Worm (Caenorhabditis elegans) whole organism, midembryonic: ENCODE measurements around the gene nfu-1.

Experiments used
- flt-1 ChIP-seq: fragments of 200-800 bp; sonication (Bioruptor generic); IDR thresholded peaks from 2 replicates; pipeline ENCODE4 v1.3.6; 2022; ENCODE audit warnings: missing genetic modification characterization, missing compliant biosample characterization
- klf-2 ChIP-seq: fragments of 200-800 bp; sonication (Bioruptor generic); conservative IDR thresholded peaks from 2 replicates; pipeline ENCODE4 v1.3.6; 2022; ENCODE audit warnings: missing genetic modification reagents, missing genetic modification characterization, missing compliant biosample characterization
- med-1 ChIP-seq: sonication (generic microtip); optimal IDR thresholded peaks from 2 replicates; lab custom pipeline; 2017; ENCODE audit warnings: missing genetic modification characterization, mild to moderate bottlenecking, missing compliant biosample characterization, antibody characterized with exemption, missing genetic modification reagents; ENCODE audit not compliant: insufficient read depth
- ref-1 ChIP-seq: fragments of 200-800 bp; sonication (Bioruptor generic); conservative IDR thresholded peaks from 2 replicates; pipeline ENCODE4 v1.3.6; 2022; ENCODE audit warnings: missing genetic modification reagents, missing genetic modification characterization, missing compliant biosample characterization
- ztf-23 ChIP-seq: fragments of 200-800 bp; sonication (Bioruptor generic); IDR thresholded peaks from 2 replicates; pipeline ENCODE4 v1.3.6; 2022; ENCODE audit warnings: missing genetic modification reagents, missing genetic modification characterization, missing compliant biosample characterization
- ztf-29 ChIP-seq: fragments of 200-800 bp; sonication (Bioruptor generic); IDR thresholded peaks from 2 replicates; pipeline ENCODE4 v1.3.6; 2022; ENCODE audit warnings: missing genetic modification reagents, missing genetic modification characterization, missing compliant biosample characterization

DNA sequence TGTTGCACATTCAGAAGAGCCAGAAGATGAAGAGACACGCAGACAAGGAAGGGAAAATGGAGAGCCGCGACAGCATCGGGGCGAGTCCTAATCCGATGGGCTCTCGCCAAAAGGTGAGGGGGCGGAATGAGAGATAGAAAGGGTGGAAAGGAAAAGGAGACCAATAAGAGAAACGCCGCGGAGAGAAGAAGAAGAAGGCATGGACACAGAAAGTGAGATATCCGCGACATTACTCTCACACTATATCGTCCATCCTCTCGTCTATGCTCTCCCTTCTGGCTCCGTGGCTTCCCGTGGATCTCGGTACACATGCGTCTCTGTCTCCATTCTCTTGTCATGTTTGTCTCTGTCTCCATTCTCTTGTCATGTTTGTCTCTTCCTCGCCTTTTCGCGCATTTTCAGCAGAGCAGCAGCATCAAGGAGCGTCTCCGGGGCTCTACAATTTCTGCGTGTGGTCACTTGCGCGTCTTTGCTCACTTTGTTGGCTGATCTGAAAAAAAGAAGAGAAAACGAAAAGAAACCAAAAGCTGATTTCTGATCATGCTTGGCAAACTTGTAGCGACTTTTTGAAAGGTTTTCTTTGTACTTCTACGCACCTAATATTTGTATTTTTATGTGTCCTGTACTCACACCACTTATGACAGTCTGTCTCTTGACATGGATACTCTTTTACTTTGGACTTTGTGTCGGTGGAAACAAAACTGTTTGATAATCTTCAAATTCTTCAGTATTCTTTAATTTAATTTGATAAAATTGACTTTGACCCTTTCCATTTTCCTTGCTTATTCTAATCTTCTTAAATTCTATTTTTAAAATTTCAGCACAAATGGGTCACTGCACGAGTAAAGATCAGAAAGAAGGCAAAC lies 16.2 kb downstream of the nfu-1 start, which contains the start of gene gpa-7:
- TF ChIP-seq flt-1 (GFP tag; lab: Robert Waterston, UW) (no peak; the same call in 1 of the 2 replicates), klf-2 (no peak), med-1 (GFP tag; lab: Kevin White, UChicago) (no peak), ref-1 (GFP tag; lab: Robert Waterston, UW) (no peak), ztf-23 (GFP tag; lab: Robert Waterston, UW) (no peak), ztf-29 (no peak)
